Worm (Caenorhabditis elegans): ENCODE measurements around the gene pnk-4.

pnk-4 gene

ce11 chrX:5056199-5056598, 31.4 kb upstream of the pnk-4 start:
- TF ChIP-seq mes-4 (tag; optimal IDR thresholded peaks at IDR 0.05) (peak; percentile 2), die-1 (tag; optimal IDR thresholded peaks at IDR 0.05) (peak; percentile 9)

- TF ChIP-seq rec-8 (tag; optimal IDR thresholded peaks at IDR 0.05) (no peak), hmg-1.2 (GFP tag; IDR thresholded peaks at IDR 0.05) (no peak), snpc-3.4 (tag; optimal IDR thresholded peaks at IDR 0.05) (no peak), rpc-1 (optimal IDR thresholded peaks at IDR 0.05) (no peak), rpc-1 (tag; optimal IDR thresholded peaks at IDR 0.05) (no peak), ceh-91 (GFP tag; IDR thresholded peaks at IDR 0.05) (no peak), F57A8.1 (GFP tag; optimal IDR thresholded peaks at IDR 0.05) (no peak), ceh-100 (GFP tag; IDR thresholded peaks at IDR 0.05) (no peak), ztf-18 (tag; optimal IDR thresholded peaks at IDR 0.05) (peak; percentile 60), F52B5.7 (tag; optimal IDR thresholded peaks at IDR 0.05) (no peak)
Measured at ce11 chrX:5059163-5059562, 28.5 kb upstream of the pnk-4 start, which contains the start of gene C24H10.4. Gene C24H10.4 (minus strand): TSS chrX:5059263.

ce11 chrX:5060756-5061155, 26.9 kb upstream of the pnk-4 start, which contains the start of gene C24H10.3:
Gene C24H10.3 (plus strand): TSS chrX:5061056.
- TF ChIP-seq F39B2.1 (GFP tag; IDR thresholded peaks at IDR 0.05), result no peak
- TF ChIP-seq let-607 (tag; optimal IDR thresholded peaks at IDR 0.05), result no peak
- TF ChIP-seq dox-1 (GFP tag; IDR thresholded peaks at IDR 0.05), result no peak
- TF ChIP-seq ceh-58 (GFP tag; IDR thresholded peaks at IDR 0.05), result no peak
- no peak for TF ChIP-seq pha-4 (tag; optimal IDR thresholded peaks at IDR 0.05)
- no peak for TF ChIP-seq F57A8.1 (GFP tag; optimal IDR thresholded peaks at IDR 0.05)

DNA sequence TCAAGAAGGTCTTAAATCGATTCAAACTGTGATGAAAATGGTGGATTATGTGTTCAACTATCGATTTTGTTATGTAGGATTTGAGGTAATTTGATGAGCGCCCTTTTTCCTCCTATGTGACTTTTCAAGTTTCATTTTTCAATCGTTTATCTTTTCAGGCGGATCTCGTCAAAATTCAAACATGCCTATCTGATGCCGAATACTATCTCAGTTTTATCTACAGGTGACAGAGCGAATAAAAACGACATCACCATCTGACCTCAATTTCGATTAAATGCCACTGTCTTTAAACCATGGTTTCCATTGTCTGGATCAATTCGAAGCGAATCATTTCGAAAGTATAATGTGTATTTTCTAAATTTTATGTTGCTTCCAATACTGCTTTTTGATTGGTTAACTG, 25.9 kb upstream of the pnk-4 start:
- TF ChIP-seq B0336.3 (GFP tag; IDR thresholded peaks at IDR 0.05), result no peak
- TF ChIP-seq somi-1 (GFP tag; optimal IDR thresholded peaks at IDR 0.05), result no peak
- no peak for TF ChIP-seq pha-4 (tag; optimal IDR thresholded peaks at IDR 0.05)

ce11 chrX:5063750-5064652, 23.6 kb upstream of the pnk-4 start, which contains the start of gene C24H10.2:
Gene C24H10.2 (plus strand): TSS chrX:5064602.
- no peak for TF ChIP-seq C06A6.2 (GFP tag; conservative IDR thresholded peaks at IDR 0.05)
- TF ChIP-seq lin-35 (GFP tag; optimal IDR thresholded peaks at IDR 0.05), result peak in 1 of 3 experiments; percentile 10
- TF ChIP-seq dox-1 (GFP tag; IDR thresholded peaks at IDR 0.05), result peak; percentile 79
- TF ChIP-seq xnd-1 (tag; optimal IDR thresholded peaks at IDR 0.05), result no peak
- peak; percentile 91 for TF ChIP-seq zfh-2 (GFP tag; conservative IDR thresholded peaks at IDR 0.05)
- TF ChIP-seq F33H1.4 (GFP tag; IDR thresholded peaks at IDR 0.05), result no peak
- TF ChIP-seq F23B12.7 (tag; optimal IDR thresholded peaks at IDR 0.05; ENCODE audit: insufficient read depth), result peak; percentile 32
- TF ChIP-seq cebp-1 (GFP tag; IDR thresholded peaks at IDR 0.05), result no peak
- TF ChIP-seq cebp-1 (tag; optimal IDR thresholded peaks at IDR 0.05), result peak; percentile 76
- TF ChIP-seq ztf-18 (tag; optimal IDR thresholded peaks at IDR 0.05), result peak; percentile 12
- TF ChIP-seq ekl-4 (GFP tag; IDR thresholded peaks at IDR 0.05), result 0 out of 2 replicates have a peak, but pooled peaks have one; percentile 25
- peak; percentile 37 for TF ChIP-seq lin-40 (tag; optimal IDR thresholded peaks at IDR 0.05)
- TF ChIP-seq ceh-27 (GFP tag; optimal IDR thresholded peaks at IDR 0.05), result peak; percentile 51
- peak; percentile 23 for TF ChIP-seq chd-7 (tag; optimal IDR thresholded peaks at IDR 0.05)
- TF ChIP-seq gei-17 (GFP tag; optimal IDR thresholded peaks at IDR 0.05), result peak; percentile 17
- peak; percentile 8 for TF ChIP-seq efl-1 (GFP tag; optimal IDR thresholded peaks at IDR 0.05)
- 0 out of 2 replicates have a peak, but pooled peaks have one; percentile 18 for TF ChIP-seq mcd-1 (GFP tag; IDR thresholded peaks at IDR 0.05)
- TF ChIP-seq repo-1 (tag; optimal IDR thresholded peaks at IDR 0.05), result no peak
- TF ChIP-seq somi-1 (GFP tag; optimal IDR thresholded peaks at IDR 0.05), result no peak
- TF ChIP-seq ztf-6 (GFP tag; IDR thresholded peaks at IDR 0.05), result no peak
- peak; percentile 86 for TF ChIP-seq lir-1 (GFP tag; conservative IDR thresholded peaks at IDR 0.05)
- TF ChIP-seq K12H6.12 (tag; optimal IDR thresholded peaks at IDR 0.05), result peak; percentile 71
- TF ChIP-seq attf-5 (GFP tag; optimal IDR thresholded peaks at IDR 0.05), result peak; percentile 39
- 0 out of 2 replicates have a peak, but pooled peaks have one; percentile 19 for TF ChIP-seq nfyb-1 (GFP tag; IDR thresholded peaks at IDR 0.05)
